Worm (Caenorhabditis elegans) whole organism, midembryonic: ENCODE measurements around the gene T04H1.12.
A peak's percentile ranks its signal among the peaks of the same experiment; 100 is the strongest.

Experiments
- T22C8.4 ChIP-seq: fragments of 200-800 bp; sonication (Bioruptor generic); IDR thresholded peaks from 2 replicates; pipeline ENCODE4 v1.3.6; 2022; ENCODE audit warnings: missing genetic modification characterization, missing compliant biosample characterization
- cog-1 ChIP-seq: sonication (generic microtip); optimal IDR thresholded peaks from 2 replicates; lab custom pipeline; 2016; ENCODE audit warnings: missing genetic modification characterization, missing compliant biosample characterization
- flt-1 ChIP-seq: fragments of 200-800 bp; sonication (Bioruptor generic); IDR thresholded peaks from 2 replicates; pipeline ENCODE4 v1.3.6; 2022; ENCODE audit warnings: missing genetic modification characterization, missing compliant biosample characterization
- klf-2 ChIP-seq: fragments of 200-800 bp; sonication (Bioruptor generic); conservative IDR thresholded peaks from 2 replicates; pipeline ENCODE4 v1.3.6; 2022; ENCODE audit warnings: missing genetic modification reagents, missing genetic modification characterization, missing compliant biosample characterization
- med-1 ChIP-seq: sonication (generic microtip); optimal IDR thresholded peaks from 2 replicates; lab custom pipeline; 2017; ENCODE audit warnings: missing genetic modification characterization, mild to moderate bottlenecking, missing compliant biosample characterization, antibody characterized with exemption, missing genetic modification reagents; ENCODE audit not compliant: insufficient read depth
- ref-1 ChIP-seq: fragments of 200-800 bp; sonication (Bioruptor generic); conservative IDR thresholded peaks from 2 replicates; pipeline ENCODE4 v1.3.6; 2022; ENCODE audit warnings: missing genetic modification reagents, missing genetic modification characterization, missing compliant biosample characterization
- tab-1 ChIP-seq: fragments of 200-800 bp; sonication (Bioruptor generic); IDR thresholded peaks from 2 replicates; pipeline ENCODE4 v1.3.6; 2022; ENCODE audit warnings: missing genetic modification characterization, missing compliant biosample characterization
- ztf-23 ChIP-seq: fragments of 200-800 bp; sonication (Bioruptor generic); IDR thresholded peaks from 2 replicates; pipeline ENCODE4 v1.3.6; 2022; ENCODE audit warnings: missing genetic modification reagents, missing genetic modification characterization, missing compliant biosample characterization
- ztf-29 ChIP-seq: fragments of 200-800 bp; sonication (Bioruptor generic); IDR thresholded peaks from 2 replicates; pipeline ENCODE4 v1.3.6; 2022; ENCODE audit warnings: missing genetic modification reagents, missing genetic modification characterization, missing compliant biosample characterization

Gene T04H1.12

DNA sequence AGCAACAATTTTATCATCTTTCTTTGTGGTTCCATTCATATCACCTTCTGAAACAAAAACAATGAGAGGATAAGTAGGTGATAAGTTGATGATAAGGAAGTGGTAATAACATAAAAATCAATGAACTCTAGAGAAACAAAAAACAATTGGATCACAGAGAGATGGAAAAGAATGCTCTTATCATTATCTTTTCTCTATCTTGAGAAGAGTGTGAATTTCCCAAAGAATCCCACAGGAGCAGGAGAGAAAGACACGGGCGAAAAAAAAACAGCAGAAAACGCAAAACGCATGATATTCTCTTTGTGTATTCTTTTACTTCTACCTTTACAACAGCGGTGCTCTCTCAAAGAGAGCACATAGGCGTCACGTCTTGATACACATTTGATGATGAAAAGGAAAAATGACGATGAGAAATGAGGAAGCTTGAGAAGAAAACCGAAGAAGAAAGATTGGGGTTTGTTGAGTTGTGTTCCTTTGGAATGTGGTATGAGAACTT is 13.9 kb downstream of the T04H1.12 start, which contains the start of gene twk-24:
TSS of gene twk-24 (minus strand) at position 51 of the 496 bp plus-strand sequence.
- TF ChIP-seq flt-1 (GFP tag; lab: Robert Waterston, UW) (no peak), ref-1 (GFP tag; lab: Robert Waterston, UW) (no peak), ztf-29 (GFP tag; lab: Robert Waterston, UW) (no peak), ztf-23 (no peak), T22C8.4 (GFP tag; lab: Robert Waterston, UW) (no peak), tab-1 (GFP tag; lab: Robert Waterston, UW) (no peak), cog-1 (no peak), klf-2 (GFP tag; lab: Robert Waterston, UW) (no peak), med-1 (GFP tag; lab: Kevin White, UChicago) (no peak)

DNA sequence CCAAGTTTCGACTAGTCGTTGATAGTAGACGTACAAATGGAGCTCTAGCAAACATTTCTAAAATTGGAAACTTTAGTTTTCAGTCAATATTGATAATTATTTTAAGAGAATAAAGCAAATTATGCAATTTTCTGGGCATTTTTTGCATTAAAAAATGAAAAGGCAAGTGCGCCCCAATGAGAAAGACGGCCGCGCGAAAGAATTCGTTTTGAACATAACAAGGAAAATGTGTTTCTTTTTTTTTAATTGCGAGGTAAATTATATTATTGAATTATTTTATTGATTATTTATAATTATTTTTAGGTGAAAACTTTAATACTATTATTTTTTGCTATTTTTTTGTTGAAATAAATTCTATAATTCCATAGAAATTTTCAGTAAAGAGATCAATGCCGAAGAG is 16.1 kb downstream of the T04H1.12 start, which contains the start of the genes tsfm-1 and capg-2:
TSS of gene tsfm-1 (minus strand) at position 57 of the 400 bp plus-strand sequence.
TSS of gene capg-2 (plus strand) at position 379 of the 400 bp plus-strand sequence.
- TF ChIP-seq T22C8.4 (GFP tag; lab: Robert Waterston, UW) (no peak), flt-1 (GFP tag; lab: Robert Waterston, UW) (no peak), med-1 (GFP tag; lab: Kevin White, UChicago) (no peak), ztf-29 (GFP tag; lab: Robert Waterston, UW) (no peak), ref-1 (GFP tag; lab: Robert Waterston, UW) (no peak), klf-2 (GFP tag; lab: Robert Waterston, UW) (no peak), ztf-23 (no peak), cog-1 (no peak), tab-1 (GFP tag; lab: Robert Waterston, UW) (no peak)

DNA sequence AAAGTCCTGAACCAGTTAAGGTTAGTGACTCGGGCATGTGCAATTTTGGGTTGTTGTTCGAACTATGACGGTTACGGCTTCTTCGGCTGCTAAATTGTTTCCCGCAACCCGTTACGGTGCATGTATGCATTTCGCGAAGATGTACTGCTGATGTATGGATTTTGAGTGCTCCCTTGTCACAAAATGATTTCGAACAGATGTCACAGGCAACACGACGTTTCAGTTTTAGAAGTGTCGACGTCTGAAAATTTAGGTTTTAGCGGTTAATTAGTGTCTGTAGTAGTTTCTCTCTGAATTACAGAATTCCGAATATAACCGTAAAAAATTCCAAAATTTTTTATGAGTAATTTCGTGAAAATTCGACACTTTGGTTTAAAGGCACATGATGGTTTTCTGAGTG is 20.3 kb downstream of the T04H1.12 start:
- no peak for TF ChIP-seq ztf-29 (GFP tag; lab: Robert Waterston, UW)
- TF ChIP-seq med-1 (GFP tag; lab: Kevin White, UChicago) = no peak
- no peak for TF ChIP-seq flt-1 (GFP tag; lab: Robert Waterston, UW)

DNA sequence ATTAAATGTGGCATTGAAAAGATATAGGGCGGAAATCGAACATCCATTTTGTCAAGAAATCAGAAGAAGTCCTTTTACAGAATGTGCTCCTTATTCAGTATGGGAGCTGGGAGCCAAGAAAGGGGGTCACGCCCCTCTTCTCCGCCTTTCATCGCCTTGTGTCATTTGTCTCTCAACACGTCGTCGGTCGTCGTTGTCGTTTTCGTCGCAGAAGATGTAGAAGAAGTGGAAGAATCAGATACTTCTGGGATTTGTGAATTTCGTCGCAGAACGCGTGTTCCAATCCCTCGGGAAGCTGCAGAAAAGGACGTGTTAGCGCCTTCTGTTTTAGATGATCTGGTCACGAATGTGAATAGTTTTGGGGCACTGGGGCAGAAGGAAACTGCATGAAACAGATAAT is 21.5 kb downstream of the T04H1.12 start, which contains the start of gene bnc-1:
TSS of gene bnc-1 (minus strand) at position 101 of the 400 bp plus-strand sequence.
- TF ChIP-seq klf-2 (GFP tag; lab: Robert Waterston, UW) (no peak), med-1 (GFP tag; lab: Kevin White, UChicago) (no peak), T22C8.4 (GFP tag; lab: Robert Waterston, UW) (no peak), flt-1 (GFP tag; lab: Robert Waterston, UW) (no peak), tab-1 (GFP tag; lab: Robert Waterston, UW) (no peak), cog-1 (no peak), ref-1 (GFP tag; lab: Robert Waterston, UW) (no peak), ztf-29 (GFP tag; lab: Robert Waterston, UW) (no peak), ztf-23 (no peak)

DNA sequence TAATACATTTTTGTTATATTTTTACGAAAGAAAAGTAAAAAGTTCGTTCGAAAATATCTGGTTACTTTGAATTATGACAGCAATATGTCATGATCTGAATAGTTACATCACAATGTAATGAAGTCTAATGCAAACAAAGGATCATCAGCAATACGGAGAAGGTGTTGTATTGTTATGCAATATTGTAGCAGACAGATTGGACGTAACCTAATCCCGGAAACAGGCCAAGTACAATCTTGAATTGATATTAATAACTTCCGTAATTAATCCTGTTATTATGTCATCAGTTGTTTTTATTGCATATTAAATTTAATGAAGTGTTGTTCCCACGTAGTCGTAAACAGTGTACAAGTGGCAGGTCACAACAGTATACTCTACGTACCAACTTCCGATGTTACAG is 26.1 kb downstream of the T04H1.12 start:
- TF ChIP-seq med-1 (GFP tag; lab: Kevin White, UChicago) (no peak), ref-1 (GFP tag; lab: Robert Waterston, UW) (no peak), tab-1 (GFP tag; lab: Robert Waterston, UW) (no peak), ztf-23 (no peak), ztf-29 (GFP tag; lab: Robert Waterston, UW) (no peak), T22C8.4 (GFP tag; lab: Robert Waterston, UW) (no peak), cog-1 (no peak), flt-1 (GFP tag; lab: Robert Waterston, UW) (no peak), klf-2 (GFP tag; lab: Robert Waterston, UW) (no peak)

DNA sequence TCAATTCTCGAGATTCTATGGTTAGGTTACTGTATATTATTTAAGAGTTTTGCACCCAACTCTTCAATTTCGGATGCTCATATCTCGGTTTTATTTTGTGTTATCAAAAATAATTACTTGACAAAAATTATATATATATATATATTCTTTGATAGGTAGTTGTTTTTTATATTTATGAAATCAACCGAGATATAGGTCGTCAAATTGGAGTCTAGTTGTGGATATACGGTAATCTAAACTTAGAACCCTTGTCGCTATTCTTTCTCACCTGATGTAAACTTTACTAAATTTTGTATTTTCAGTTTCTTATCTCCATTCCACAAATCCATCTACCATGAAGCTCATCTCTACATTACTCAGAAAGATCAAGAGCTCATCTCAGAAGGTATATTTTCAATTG is 27.7 kb downstream of the T04H1.12 start, which contains the start of gene F55C5.10:
TSS of gene F55C5.10 (plus strand) at position 301 of the 400 bp plus-strand sequence.
- TF ChIP-seq T22C8.4 (GFP tag; lab: Robert Waterston, UW) = no peak
- no peak for TF ChIP-seq cog-1
- no peak for TF ChIP-seq ztf-23
- no peak for TF ChIP-seq ref-1 (GFP tag; lab: Robert Waterston, UW)
- no peak for TF ChIP-seq flt-1 (GFP tag; lab: Robert Waterston, UW)
- no peak for TF ChIP-seq tab-1 (GFP tag; lab: Robert Waterston, UW)
- TF ChIP-seq ztf-29 (GFP tag; lab: Robert Waterston, UW) = no peak
- TF ChIP-seq klf-2 (GFP tag; lab: Robert Waterston, UW) = no peak
- TF ChIP-seq med-1 (GFP tag; lab: Kevin White, UChicago) = no peak

DNA sequence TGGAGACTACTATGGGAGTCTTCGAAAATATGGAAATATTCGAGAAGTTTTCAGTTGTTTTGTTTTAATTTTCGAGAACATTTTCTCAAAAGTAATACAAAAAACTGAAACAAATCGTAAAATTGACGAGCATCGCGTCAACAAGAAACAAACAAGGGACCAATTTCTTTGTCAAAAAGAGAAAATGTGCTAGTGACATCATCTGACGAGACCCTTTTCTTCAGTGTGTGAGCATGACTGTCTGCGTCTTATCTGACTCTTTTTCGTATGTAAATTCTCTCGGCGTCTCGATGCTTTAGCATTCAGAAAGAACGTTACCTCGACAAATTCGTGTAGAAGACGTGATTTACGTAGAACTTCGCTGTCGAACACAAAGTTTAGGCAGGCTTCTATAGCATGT is 32.2 kb downstream of the T04H1.12 start:
- TF ChIP-seq klf-2 (GFP tag; lab: Robert Waterston, UW) (no peak), med-1 (GFP tag; lab: Kevin White, UChicago) (no peak), flt-1 (GFP tag; lab: Robert Waterston, UW) (no peak), T22C8.4 (GFP tag; lab: Robert Waterston, UW) (no peak), cog-1 (no peak), ztf-29 (GFP tag; lab: Robert Waterston, UW) (no peak), tab-1 (GFP tag; lab: Robert Waterston, UW) (no peak), ref-1 (GFP tag; lab: Robert Waterston, UW) (no peak), ztf-23 (no peak)

DNA sequence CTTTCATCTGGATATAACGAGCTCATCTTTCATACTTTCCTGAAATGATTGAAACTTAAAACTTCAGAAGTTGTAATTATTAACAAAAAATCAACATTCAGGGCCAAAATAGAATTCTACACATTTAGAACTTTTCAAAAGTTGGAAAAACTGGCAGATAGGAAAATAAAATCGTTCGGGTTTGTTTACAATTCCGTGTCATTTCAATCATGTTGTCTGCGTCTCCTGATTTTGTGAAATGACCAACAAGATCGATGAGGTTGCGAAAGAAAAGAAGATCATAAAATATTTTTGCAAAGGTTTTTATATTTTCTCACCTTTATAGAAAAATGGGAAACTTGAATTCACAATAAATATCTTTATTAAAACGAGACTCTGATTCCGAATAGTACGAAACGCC is 33.1 kb downstream of the T04H1.12 start, which contains the start of gene rskd-1:
TSS of gene rskd-1 (minus strand) at position 39 of the 400 bp plus-strand sequence.
- TF ChIP-seq med-1 (GFP tag; lab: Kevin White, UChicago) (no peak), ztf-23 (no peak), T22C8.4 (GFP tag; lab: Robert Waterston, UW) (no peak), flt-1 (GFP tag; lab: Robert Waterston, UW) (no peak), ref-1 (GFP tag; lab: Robert Waterston, UW) (no peak), cog-1 (no peak), ztf-29 (GFP tag; lab: Robert Waterston, UW) (no peak), klf-2 (GFP tag; lab: Robert Waterston, UW) (no peak), tab-1 (GFP tag; lab: Robert Waterston, UW) (no peak)

DNA sequence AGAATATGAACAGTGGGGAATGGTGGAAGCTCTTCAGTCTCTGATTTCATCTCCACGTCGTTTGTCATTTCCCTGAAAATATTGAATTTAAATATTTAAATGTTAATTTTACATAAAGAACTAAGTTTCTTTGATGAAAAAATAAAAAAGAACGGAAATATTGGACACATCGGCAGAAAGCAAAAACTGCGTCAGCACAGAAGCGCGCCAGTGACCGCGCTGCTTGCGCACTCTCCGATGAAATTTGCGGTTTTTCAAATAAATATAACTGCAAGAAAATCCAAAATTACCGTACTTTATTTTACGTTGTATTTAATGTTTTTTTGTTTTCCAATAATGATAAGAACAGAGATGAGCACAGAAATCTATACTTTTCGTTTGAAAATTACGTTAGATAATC is 36.1 kb downstream of the T04H1.12 start, which contains the start of the genes srpa-68 and srh-16:
TSS of gene srpa-68 (minus strand) at position 72 of the 400 bp plus-strand sequence.
TSS of gene srh-16 (plus strand) at position 275 of the 400 bp plus-strand sequence.
- TF ChIP-seq tab-1 (GFP tag; lab: Robert Waterston, UW) (peak; percentile 67; the same call in 1 of the 2 replicates), klf-2 (GFP tag; lab: Robert Waterston, UW) (0 out of 2 replicates have a peak, but pooled peaks have one; percentile 48), cog-1 (peak; percentile 79), flt-1 (GFP tag; lab: Robert Waterston, UW) (peak; percentile 87), med-1 (GFP tag; lab: Kevin White, UChicago) (peak; percentile 49), ref-1 (GFP tag; lab: Robert Waterston, UW) (no peak), ztf-23 (peak; percentile 83), T22C8.4 (GFP tag; lab: Robert Waterston, UW) (no peak), ztf-29 (GFP tag; lab: Robert Waterston, UW) (0 out of 2 replicates have a peak, but pooled peaks have one; percentile 19)
